Worm (Caenorhabditis elegans): ENCODE results near the gene F27E5.7.

The F27E5.7 gene

ce11 chrII:10155106-10155505 is 32.5 kb downstream of the F27E5.7 start, which contains the start of gene nlp-63:
Gene nlp-63, plus strand, starts transcription at chrII:10155406.
- TF ChIP-seq lin-35 (GFP tag; optimal IDR thresholded peaks at IDR 0.05), result no peak
- no peak for TF ChIP-seq D2030.7 (GFP tag; IDR thresholded peaks at IDR 0.05)
- no peak for TF ChIP-seq T07F8.4 (tag; optimal IDR thresholded peaks at IDR 0.05)
- no peak for TF ChIP-seq tlf-1 (GFP tag; optimal IDR thresholded peaks at IDR 0.05)
- TF ChIP-seq egrh-3 (GFP tag; IDR thresholded peaks at IDR 0.05), result no peak

- TF ChIP-seq zfh-2 (GFP tag; conservative IDR thresholded peaks at IDR 0.05) (peak; percentile 61), mel-28 (tag; optimal IDR thresholded peaks at IDR 0.05; ENCODE audit: borderline replicate concordance) (no peak)
Measured at ce11 chrII:10162785-10163184, 40.2 kb downstream of the F27E5.7 start.

- TF ChIP-seq dpff-1 (tag; optimal IDR thresholded peaks at IDR 0.05), result no peak
- no peak for TF ChIP-seq Y67H2A.10 (GFP tag; conservative IDR thresholded peaks at IDR 0.05)
- no peak for TF ChIP-seq hsf-1 (GFP tag; IDR thresholded peaks at IDR 0.05)
- no peak for TF ChIP-seq aptf-3 (GFP tag; IDR thresholded peaks at IDR 0.05)
- no peak for TF ChIP-seq C06A6.2 (GFP tag; conservative IDR thresholded peaks at IDR 0.05)
- no peak for TF ChIP-seq attf-5 (GFP tag; optimal IDR thresholded peaks at IDR 0.05)
- TF ChIP-seq hrde-1 (tag; optimal IDR thresholded peaks at IDR 0.05; ENCODE audit: borderline replicate concordance), result no peak
- TF ChIP-seq Y95B8A.8 (GFP tag; IDR thresholded peaks at IDR 0.05), result no peak
- TF ChIP-seq ceh-40 (GFP tag; IDR thresholded peaks at IDR 0.05), result no peak
- TF ChIP-seq athp-1 (tag; optimal IDR thresholded peaks at IDR 0.05), result no peak
- no peak for TF ChIP-seq madf-3 (GFP tag; IDR thresholded peaks at IDR 0.05)
- no peak for TF ChIP-seq lin-54 (GFP tag; optimal IDR thresholded peaks at IDR 0.05)
Measured at ce11 chrII:10164137-10164536, 41.6 kb downstream of the F27E5.7 start.

ce11 chrII:10166365-10166764 is 43.8 kb downstream of the F27E5.7 start:
- TF ChIP-seq C06A6.2 (GFP tag; conservative IDR thresholded peaks at IDR 0.05) (no peak), attf-5 (GFP tag; optimal IDR thresholded peaks at IDR 0.05) (no peak), nfyb-1 (GFP tag; IDR thresholded peaks at IDR 0.05) (no peak)

ce11 chrII:10167731-10168130 is 45.2 kb downstream of the F27E5.7 start:
- TF ChIP-seq B0261.1 (tag; optimal IDR thresholded peaks at IDR 0.05) (no peak), repo-1 (tag; optimal IDR thresholded peaks at IDR 0.05) (no peak), ceh-27 (GFP tag; optimal IDR thresholded peaks at IDR 0.05) (no peak), bed-2 (GFP tag; IDR thresholded peaks at IDR 0.05) (no peak), F22D6.2 (tag; optimal IDR thresholded peaks at IDR 0.05) (no peak), him-1 (tag; optimal IDR thresholded peaks at IDR 0.05) (no peak), ZK185.1 (tag; optimal IDR thresholded peaks at IDR 0.05; ENCODE audit: poor library complexity, severe bottlenecking) (no peak), nhr-179 (tag; optimal IDR thresholded peaks at IDR 0.05) (no peak), mes-4 (tag; optimal IDR thresholded peaks at IDR 0.05) (no peak), sdz-38 (tag; optimal IDR thresholded peaks at IDR 0.05) (no peak), somi-1 (GFP tag; optimal IDR thresholded peaks at IDR 0.05) (no peak), mcd-1 (GFP tag; IDR thresholded peaks at IDR 0.05) (no peak), aptf-2 (GFP tag; conservative IDR thresholded peaks at IDR 0.05) (no peak)

All from whole organism, young adult.